Fruit fly (Drosophila melanogaster) whole organism, pupa: Measurements from ENCODE around the gene Tsp97E.

ENCODE experiments used
- CG10348 ChIP-seq: fragments of 200-800 bp; sonication (Bioruptor generic); IDR thresholded peaks from 2 replicates; pipeline ENCODE4 v1.3.6; 2022; ENCODE audit warnings: missing biosample characterization, missing genetic modification characterization
- CG12605 ChIP-seq: fragments of 200-800 bp; sonication (Bioruptor generic); IDR thresholded peaks from 2 replicates; pipeline ENCODE4 v1.3.6; 2022; ENCODE audit warnings: missing biosample characterization, missing genetic modification characterization
- CG13204 ChIP-seq: fragments of 200-800 bp; sonication (Bioruptor generic); optimal IDR thresholded peaks from 2 replicates; lab custom pipeline; 2018; ENCODE audit warnings: missing biosample characterization, mild to moderate bottlenecking, missing genetic modification characterization, moderate library complexity
- CG14655 ChIP-seq: fragments of 200-800 bp; sonication (Bioruptor generic); optimal IDR thresholded peaks from 3 replicates; lab custom pipeline; 2017; ENCODE audit warnings: mild to moderate bottlenecking, missing biosample characterization, missing genetic modification reagents, missing genetic modification characterization
- CG15710 ChIP-seq: fragments of 200-800 bp; sonication (Bioruptor generic); optimal IDR thresholded peaks from 2 replicates; lab custom pipeline; 2018; ENCODE audit warnings: missing biosample characterization, mild to moderate bottlenecking, missing genetic modification characterization, moderate library complexity
- CG17806 ChIP-seq: fragments of 200-800 bp; sonication (Bioruptor generic); optimal IDR thresholded peaks from 2 replicates; lab custom pipeline; 2018; ENCODE audit warnings: missing biosample characterization, mild to moderate bottlenecking, missing genetic modification characterization, moderate library complexity
- CG32121 ChIP-seq: fragments of 200-800 bp; sonication (Bioruptor generic); IDR thresholded peaks from 2 replicates; pipeline ENCODE4 v1.3.6; 2022; ENCODE audit warnings: missing biosample characterization, missing genetic modification characterization
- CG34367 ChIP-seq: fragments of 200-800 bp; sonication (Bioruptor generic); optimal IDR thresholded peaks from 2 replicates; lab custom pipeline; 2018; ENCODE audit warnings: missing biosample characterization, mild to moderate bottlenecking, missing genetic modification characterization
- CG4496 ChIP-seq: fragments of 200-800 bp; sonication (Bioruptor generic); IDR thresholded peaks from 3 replicates; pipeline ENCODE4 v1.3.6; 2022; ENCODE audit warnings: missing biosample characterization, missing genetic modification characterization
- CG8159 ChIP-seq: fragments of 200-800 bp; sonication (Bioruptor generic); optimal IDR thresholded peaks from 3 replicates; lab custom pipeline; 2018; ENCODE audit warnings: missing biosample characterization, mild to moderate bottlenecking, missing genetic modification characterization, moderate library complexity
- CG8301 ChIP-seq: fragments of 200-800 bp; sonication (Bioruptor generic); optimal IDR thresholded peaks from 2 replicates; lab custom pipeline; 2018; ENCODE audit warnings: missing biosample characterization, mild to moderate bottlenecking, missing genetic modification characterization
- CG9948 ChIP-seq: fragments of 200-800 bp; sonication (Bioruptor generic); optimal IDR thresholded peaks from 2 replicates; lab custom pipeline; 2018; ENCODE audit warnings: missing biosample characterization, mild to moderate bottlenecking, missing genetic modification characterization, moderate library complexity
- D1 ChIP-seq: fragments of 200-800 bp; sonication (Bioruptor generic); optimal IDR thresholded peaks from 2 replicates; lab custom pipeline; 2018; ENCODE audit warnings: missing biosample characterization, mild to moderate bottlenecking, missing genetic modification characterization, moderate library complexity
- EcR ChIP-seq: fragments of 200-800 bp; sonication (Bioruptor generic); optimal IDR thresholded peaks from 3 replicates; lab custom pipeline; 2019; ENCODE audit warnings: missing biosample characterization, missing genetic modification characterization, mild to moderate bottlenecking, moderate library complexity, missing genetic modification reagents
- Ets98B ChIP-seq: fragments of 200-800 bp; sonication (Bioruptor generic); IDR thresholded peaks from 2 replicates; pipeline ENCODE4 v1.3.6; 2022; ENCODE audit warnings: missing biosample characterization, missing genetic modification characterization
- Pif1A ChIP-seq: fragments of 200-800 bp; sonication (Bioruptor generic); optimal IDR thresholded peaks from 3 replicates; lab custom pipeline; 2016; ENCODE audit warnings: missing biosample characterization, missing genetic modification characterization
- Pif1B ChIP-seq: fragments of 200-800 bp; sonication (Bioruptor generic); optimal IDR thresholded peaks from 3 replicates; lab custom pipeline; 2016; ENCODE audit warnings: missing biosample characterization, missing genetic modification characterization
- Snoo ChIP-seq: fragments of 200-800 bp; sonication (Bioruptor generic); optimal IDR thresholded peaks from 3 replicates; lab custom pipeline; 2017; ENCODE audit warnings: missing biosample characterization, mild to moderate bottlenecking, missing genetic modification characterization, inconsistent platforms
- fd96Ca ChIP-seq: fragments of 200-800 bp; sonication (Bioruptor generic); IDR thresholded peaks from 3 replicates; pipeline ENCODE4 v1.3.6; 2022; ENCODE audit warnings: missing biosample characterization, missing genetic modification characterization
- gl ChIP-seq: fragments of 200-800 bp; sonication (Bioruptor generic); optimal IDR thresholded peaks from 2 replicates; lab custom pipeline; 2018; ENCODE audit warnings: missing biosample characterization, mild to moderate bottlenecking, missing genetic modification characterization
- rn ChIP-seq: fragments of 200-800 bp; sonication (Bioruptor generic); IDR thresholded peaks from 2 replicates; pipeline ENCODE4 v1.3.6; 2022; ENCODE audit warnings: missing biosample characterization, missing genetic modification characterization

Tsp97E gene

DNA sequence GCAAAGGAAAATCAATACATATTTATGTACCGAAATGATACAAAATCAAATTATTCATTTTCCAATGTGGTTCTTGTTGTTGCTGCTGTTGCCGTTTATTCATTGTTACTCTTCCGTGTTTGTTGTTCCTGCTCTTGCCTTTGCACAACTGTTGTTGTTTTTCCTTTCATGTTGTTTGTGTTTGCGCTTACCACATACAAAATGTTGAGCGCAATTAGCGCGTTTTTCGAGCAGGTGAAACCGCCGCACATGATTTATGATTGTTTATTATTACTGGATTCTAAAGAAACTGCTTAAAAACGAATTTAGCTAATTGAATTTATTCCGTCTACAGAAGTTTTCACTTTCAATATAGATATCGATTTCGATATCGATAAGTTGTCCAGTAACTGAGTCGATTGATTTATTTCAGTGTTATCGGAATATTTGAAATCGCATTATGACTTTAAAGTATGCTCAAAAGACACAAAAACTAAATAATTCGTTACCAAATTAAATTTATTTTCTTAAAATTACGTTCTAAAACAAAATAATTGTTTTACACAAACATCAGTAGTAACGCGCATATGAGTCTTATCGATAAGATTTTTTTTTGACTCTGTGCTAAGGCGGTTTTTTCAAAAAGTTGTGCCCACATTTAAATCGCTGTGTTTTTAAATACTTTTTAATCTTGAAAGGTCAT is at the start of gene Tsp97E:
Tsp97E (minus strand) TSS at position 366 of the 682 bp plus-strand sequence.
- TF ChIP-seq Ets98B (GFP tag; lab: Robert Waterston, UW) (no peak), CG14655 (peak; percentile 28), CG8301 (tag; lab: Kevin White, UChicago) (peak; percentile 8), CG4496 (GFP tag; lab: Robert Waterston, UW) (no peak), CG32121 (GFP tag; lab: Robert Waterston, UW) (no peak), fd96Ca (GFP tag; lab: Robert Waterston, UW) (no peak), gl (tag; lab: Kevin White, UChicago) (no peak), CG13204 (GFP tag; lab: Kevin White, UChicago) (no peak), CG9948 (tag; lab: Kevin White, UChicago) (no peak)
- TF ChIP-seq, all 21 proteins: peak for 2

DNA sequence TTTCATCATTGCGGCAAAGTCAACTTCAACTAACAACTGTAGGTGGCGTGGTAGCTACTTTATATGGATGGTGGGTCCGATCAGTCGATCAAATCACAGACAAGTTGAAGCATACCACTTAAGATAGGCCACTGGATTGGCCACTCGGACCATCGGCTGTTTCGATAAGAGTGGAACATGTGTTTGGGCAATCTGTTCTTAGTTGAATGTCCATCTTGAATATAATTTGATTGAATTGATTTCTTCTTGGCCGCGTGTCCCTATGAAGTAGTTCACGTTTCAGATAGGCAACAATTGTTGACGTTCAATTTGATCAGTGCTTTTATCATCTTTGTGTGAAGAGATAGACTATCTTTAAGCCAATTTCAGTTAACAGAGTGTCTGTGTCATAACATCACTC is 42.4 kb upstream of the Tsp97E start, which contains the start of gene CG6295:
CG6295 (minus strand) TSS at position 34 of the 400 bp plus-strand sequence.
- TF ChIP-seq CG32121 (GFP tag; lab: Robert Waterston, UW), result no peak
- TF ChIP-seq EcR (GFP tag; lab: Kevin White, UChicago), result no peak
- TF ChIP-seq CG15710 (tag; lab: Kevin White, UChicago), result no peak
- no peak for TF ChIP-seq CG12605 (GFP tag; lab: Robert Waterston, UW)
- no peak for TF ChIP-seq CG13204 (GFP tag; lab: Kevin White, UChicago)
- TF ChIP-seq D1, result no peak
- TF ChIP-seq CG34367, result no peak
- TF ChIP-seq CG9948 (tag; lab: Kevin White, UChicago), result no peak
- no peak for TF ChIP-seq rn (GFP tag; lab: Robert Waterston, UW)
- no peak for TF ChIP-seq CG8301 (tag; lab: Kevin White, UChicago)

DNA sequence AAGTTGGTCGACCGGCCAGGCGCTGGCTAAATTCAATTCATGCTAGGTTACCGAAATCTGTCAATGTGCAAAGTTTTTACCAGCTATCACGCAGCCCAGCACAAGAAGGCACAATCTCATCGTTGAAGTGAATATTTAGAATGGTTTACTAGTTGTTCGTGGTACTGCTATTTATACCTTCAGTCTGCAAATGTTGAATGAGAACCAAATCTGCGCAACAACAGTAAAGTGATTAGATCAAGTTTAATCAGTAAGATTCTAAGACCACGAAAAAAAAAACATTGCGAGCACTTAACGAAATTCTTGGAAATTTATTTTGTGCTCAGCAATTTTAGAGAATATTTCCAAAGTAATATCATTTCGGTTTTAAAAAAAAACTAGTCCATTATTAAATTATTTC is 40.7 kb upstream of the Tsp97E start, which contains the start of gene CG6296:
CG6296 (minus strand) TSS at position 132 of the 400 bp plus-strand sequence.
- TF ChIP-seq Pif1A (no peak), Snoo (tag; lab: Kevin White, UChicago) (no peak), CG12605 (GFP tag; lab: Robert Waterston, UW) (no peak), CG13204 (GFP tag; lab: Kevin White, UChicago) (no peak), CG34367 (no peak)

DNA sequence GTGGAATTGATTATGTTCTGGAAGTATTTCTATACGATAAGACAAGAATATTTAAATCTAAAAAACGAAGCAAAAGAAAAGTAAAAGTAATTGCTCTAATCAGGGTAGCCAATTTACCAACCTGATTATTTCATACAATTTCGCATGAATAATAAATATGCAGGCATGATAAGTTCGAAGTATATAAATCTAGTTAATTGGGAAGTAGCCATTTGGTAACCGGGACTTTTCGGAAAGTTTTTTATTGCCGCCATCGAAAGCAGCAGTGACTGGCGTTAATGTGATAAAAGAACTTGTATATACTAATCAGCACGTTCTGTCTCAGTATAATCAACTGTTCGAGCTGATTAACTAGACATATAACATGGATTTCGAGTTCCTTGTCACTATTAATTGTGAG is 38.2 kb upstream of the Tsp97E start:
- no peak for TF ChIP-seq Ets98B (GFP tag; lab: Robert Waterston, UW)
- no peak for TF ChIP-seq gl (tag; lab: Kevin White, UChicago)
- TF ChIP-seq rn (GFP tag; lab: Robert Waterston, UW), result no peak
- no peak for TF ChIP-seq EcR (GFP tag; lab: Kevin White, UChicago)
- no peak for TF ChIP-seq CG14655
- no peak for TF ChIP-seq CG10348 (GFP tag; lab: Robert Waterston, UW)
- no peak for TF ChIP-seq CG8301 (tag; lab: Kevin White, UChicago)
- no peak for TF ChIP-seq fd96Ca (GFP tag; lab: Robert Waterston, UW)
- TF ChIP-seq CG9948 (tag; lab: Kevin White, UChicago), result no peak
- TF ChIP-seq D1, result no peak
- no peak for TF ChIP-seq CG12605 (GFP tag; lab: Robert Waterston, UW)
- TF ChIP-seq CG8159, result no peak
- TF ChIP-seq Pif1B (GFP tag; lab: Kevin White, UChicago), result no peak
- TF ChIP-seq, all 21 proteins: peak for 0

dm6 chr3R:26999452-26999851 is 34.8 kb upstream of the Tsp97E start, which contains the start of gene CG31077:
Gene CG31077, plus strand, starts transcription at chr3R:26999752.
- TF ChIP-seq CG32121 (GFP tag; lab: Robert Waterston, UW) (no peak), rn (GFP tag; lab: Robert Waterston, UW) (no peak), Pif1A (no peak), CG8159 (no peak), Snoo (tag; lab: Kevin White, UChicago) (no peak), gl (tag; lab: Kevin White, UChicago) (no peak), fd96Ca (GFP tag; lab: Robert Waterston, UW) (no peak), CG34367 (no peak), CG10348 (GFP tag; lab: Robert Waterston, UW) (no peak), CG14655 (no peak)
- TF ChIP-seq, all 21 proteins: peak for 0

- TF ChIP-seq CG34367 (no peak), D1 (no peak), Pif1A (no peak), gl (tag; lab: Kevin White, UChicago) (no peak), CG8301 (tag; lab: Kevin White, UChicago) (no peak), fd96Ca (GFP tag; lab: Robert Waterston, UW) (no peak), CG10348 (GFP tag; lab: Robert Waterston, UW) (no peak), CG17806 (tag; lab: Kevin White, UChicago) (no peak), CG14655 (no peak), Snoo (tag; lab: Kevin White, UChicago) (no peak), CG13204 (GFP tag; lab: Kevin White, UChicago) (no peak)
Measured at dm6 chr3R:26996642-26997041, 32.0 kb upstream of the Tsp97E start, which contains the start of gene RYa-R. Gene RYa-R, plus strand, starts transcription at chr3R:26996980.
